Fruit fly (Drosophila melanogaster) whole organism, embryonic: Measurements from ENCODE around the gene CG31960.

Experiments
- Aef1 ChIP-seq: fragments of 200-800 bp; sonication (Bioruptor generic); IDR thresholded peaks from 3 replicates; pipeline ENCODE4 v1.3.6; 2022; ENCODE audit warnings: missing biosample characterization, missing genetic modification characterization
- Antp ChIP-seq: fragments of 200-800 bp; sonication (Bioruptor generic); optimal IDR thresholded peaks from 3 replicates; lab custom pipeline; 2016; ENCODE audit warnings: missing biosample characterization, missing genetic modification characterization
- CG10543 ChIP-seq: fragments of 200-800 bp; sonication (Bioruptor generic); optimal IDR thresholded peaks from 3 replicates; lab custom pipeline; 2017; ENCODE audit warnings: missing biosample characterization, mild to moderate bottlenecking, missing genetic modification characterization, moderate library complexity
- CG12219 ChIP-seq: fragments of 200-800 bp; sonication (Bioruptor generic); optimal IDR thresholded peaks from 3 replicates; lab custom pipeline; 2018; ENCODE audit warnings: missing biosample characterization, mild to moderate bottlenecking, missing genetic modification characterization
- CG13624 ChIP-seq: fragments of 200-800 bp; sonication (Bioruptor generic); optimal IDR thresholded peaks from 2 replicates; lab custom pipeline; 2016; ENCODE audit warnings: missing biosample characterization, missing genetic modification characterization
- CG14710 ChIP-seq: fragments of 200-800 bp; sonication (Bioruptor generic); optimal IDR thresholded peaks from 3 replicates; lab custom pipeline; 2019; ENCODE audit warnings: missing biosample characterization, mild to moderate bottlenecking, missing genetic modification characterization, moderate library complexity
- CG14860 ChIP-seq: fragments of 200-800 bp; sonication (Bioruptor generic); IDR thresholded peaks from 3 replicates; pipeline ENCODE4 v1.3.6; 2022; ENCODE audit warnings: missing biosample characterization, missing genetic modification characterization; ENCODE audit not compliant: partially characterized antibody
- CG1602 ChIP-seq: fragments of 200-800 bp; sonication (Bioruptor generic); optimal IDR thresholded peaks from 3 replicates; lab custom pipeline; 2016; ENCODE audit warnings: missing biosample characterization, missing genetic modification characterization
- CG17186 ChIP-seq: fragments of 200-800 bp; sonication (Bioruptor generic); optimal IDR thresholded peaks from 3 replicates; lab custom pipeline; 2017; ENCODE audit warnings: missing biosample characterization, missing genetic modification reagents, missing genetic modification characterization
- CG17361 ChIP-seq: fragments of 200-800 bp; sonication (Bioruptor generic); IDR thresholded peaks from 3 replicates; pipeline ENCODE4 v1.3.6; 2022; ENCODE audit warnings: missing biosample characterization, missing genetic modification characterization
- CG2116 ChIP-seq: fragments of 200-800 bp; sonication (Bioruptor generic); optimal IDR thresholded peaks from 3 replicates; lab custom pipeline; 2018; ENCODE audit warnings: missing biosample characterization, mild to moderate bottlenecking, missing genetic modification characterization
- CG2129 ChIP-seq: fragments of 200-800 bp; sonication (Bioruptor generic); IDR thresholded peaks from 2 replicates; pipeline ENCODE4 v1.3.6; 2022; ENCODE audit warnings: missing biosample characterization, missing genetic modification characterization; ENCODE audit not compliant: partially characterized antibody
- CG30403 ChIP-seq: fragments of 200-800 bp; sonication (Bioruptor generic); optimal IDR thresholded peaks from 3 replicates; lab custom pipeline; 2016; ENCODE audit warnings: missing biosample characterization, missing genetic modification characterization
- CG32767 ChIP-seq: fragments of 200-800 bp; sonication (Bioruptor generic); IDR thresholded peaks from 2 replicates; pipeline ENCODE4 v1.3.6; 2022; ENCODE audit warnings: missing biosample characterization, missing genetic modification characterization
- CG3838 ChIP-seq: fragments of 200-800 bp; sonication (Bioruptor generic); optimal IDR thresholded peaks from 3 replicates; lab custom pipeline; 2016; ENCODE audit warnings: missing biosample characterization, missing genetic modification characterization
- CG8359 ChIP-seq: fragments of 200-800 bp; sonication (Bioruptor generic); optimal IDR thresholded peaks from 2 replicates; lab custom pipeline; 2017; ENCODE audit warnings: missing biosample characterization, mild to moderate bottlenecking, missing genetic modification characterization, borderline replicate concordance
- CG9727 ChIP-seq: fragments of 200-800 bp; sonication (Bioruptor generic); optimal IDR thresholded peaks from 3 replicates; lab custom pipeline; 2017; ENCODE audit warnings: missing biosample characterization, mild to moderate bottlenecking, missing genetic modification characterization
- CG9876 ChIP-seq: fragments of 200-800 bp; sonication (Bioruptor generic); optimal IDR thresholded peaks from 2 replicates; lab custom pipeline; 2016; ENCODE audit warnings: missing biosample characterization, missing genetic modification characterization
- Elba2 ChIP-seq: fragments of 200-800 bp; sonication (Bioruptor generic); optimal IDR thresholded peaks from 3 replicates; lab custom pipeline; 2016; ENCODE audit warnings: missing biosample characterization, missing genetic modification characterization
- H2.0 ChIP-seq: fragments of 200-800 bp; sonication (Bioruptor generic); IDR thresholded peaks from 2 replicates; pipeline ENCODE4 v1.3.6; 2022; ENCODE audit warnings: missing biosample characterization, missing genetic modification characterization
- Hand ChIP-seq: fragments of 200-800 bp; sonication (Bioruptor generic); optimal IDR thresholded peaks from 2 replicates; lab custom pipeline; 2017; ENCODE audit warnings: mild to moderate bottlenecking, missing biosample characterization, missing genetic modification reagents, missing genetic modification characterization
- Hey ChIP-seq: fragments of 200-800 bp; sonication (Bioruptor generic); optimal IDR thresholded peaks from 3 replicates; lab custom pipeline; 2018; ENCODE audit warnings: missing biosample characterization, mild to moderate bottlenecking, missing genetic modification characterization
- Lim3 ChIP-seq: fragments of 200-800 bp; sonication (Bioruptor generic); IDR thresholded peaks from 2 replicates; pipeline ENCODE4 v1.3.6; 2022; ENCODE audit warnings: missing biosample characterization, missing genetic modification characterization
- Mrtf ChIP-seq: fragments of 200-800 bp; sonication (Bioruptor generic); IDR thresholded peaks from 3 replicates; pipeline ENCODE4 v1.3.6; 2022; ENCODE audit warnings: missing biosample characterization, missing genetic modification characterization
- NFAT ChIP-seq: fragments of 200-800 bp; sonication (Bioruptor generic); IDR thresholded peaks from 2 replicates; pipeline ENCODE4 v1.3.6; 2022; ENCODE audit warnings: missing biosample characterization, missing genetic modification characterization
- PHDP ChIP-seq: fragments of 200-800 bp; sonication (Bioruptor generic); optimal IDR thresholded peaks from 3 replicates; lab custom pipeline; 2018; ENCODE audit warnings: missing biosample characterization, mild to moderate bottlenecking, missing genetic modification characterization, moderate library complexity
- Pdp1 ChIP-seq, 2 experiments: fragments of 200-800 bp; sonication (Bioruptor generic); optimal IDR thresholded peaks; 3 replicates each; lab custom pipeline; 2016; ENCODE audit warnings: missing biosample characterization in 2 of 2, missing genetic modification characterization in 2 of 2, mild to moderate bottlenecking in 1 of 2, moderate library complexity in 1 of 2
- aop ChIP-seq: fragments of 200-800 bp; sonication (Bioruptor generic); IDR thresholded peaks from 2 replicates; pipeline ENCODE4 v1.3.6; 2022; ENCODE audit warnings: missing biosample characterization, missing genetic modification characterization
- ap ChIP-seq: fragments of 200-800 bp; sonication (Bioruptor generic); IDR thresholded peaks from 2 replicates; pipeline ENCODE4 v1.3.6; 2022; ENCODE audit warnings: missing biosample characterization, missing genetic modification characterization
- cad ChIP-seq: fragments of >200 bp; optimal IDR thresholded peaks from 2 replicates; lab custom pipeline; 2017; ENCODE audit warnings: missing biosample characterization, missing genetic modification characterization
- chinmo ChIP-seq: fragments of 200-800 bp; sonication (Bioruptor generic); IDR thresholded peaks from 4 replicates; pipeline ENCODE4 v1.3.6; 2022; ENCODE audit warnings: missing biosample characterization, missing genetic modification characterization; ENCODE audit not compliant: partially characterized antibody
- da ChIP-seq: fragments of 200-800 bp; sonication (Bioruptor generic); optimal IDR thresholded peaks from 2 replicates; lab custom pipeline; 2016; ENCODE audit warnings: missing biosample characterization, missing genetic modification characterization
- emc ChIP-seq: fragments of 200-800 bp; sonication (Bioruptor generic); optimal IDR thresholded peaks from 2 replicates; lab custom pipeline; 2016; ENCODE audit warnings: missing biosample characterization, missing genetic modification characterization
- gcm2 ChIP-seq: fragments of 200-800 bp; sonication (Bioruptor generic); optimal IDR thresholded peaks from 2 replicates; lab custom pipeline; 2016; ENCODE audit warnings: missing biosample characterization, missing genetic modification characterization
- grn ChIP-seq: fragments of 200-800 bp; sonication (Bioruptor generic); optimal IDR thresholded peaks from 3 replicates; lab custom pipeline; 2017; ENCODE audit warnings: missing biosample characterization, missing genetic modification characterization
- gt ChIP-seq: fragments of 200-800 bp; sonication (Bioruptor generic); IDR thresholded peaks from 2 replicates; pipeline ENCODE4 v1.3.6; 2022; ENCODE audit warnings: missing biosample characterization, missing genetic modification characterization
- ind ChIP-seq: fragments of 200-800 bp; sonication (Bioruptor generic); optimal IDR thresholded peaks from 3 replicates; lab custom pipeline; 2016; ENCODE audit warnings: missing biosample characterization, missing genetic modification characterization
- jing ChIP-seq: fragments of 200-800 bp; sonication (Bioruptor generic); optimal IDR thresholded peaks from 2 replicates; lab custom pipeline; 2018; ENCODE audit warnings: missing biosample characterization, mild to moderate bottlenecking, missing genetic modification characterization
- lola ChIP-seq, 3 experiments: fragments of >200 bp in 2 of 3; fragments of 200-800 bp in 1 of 3; sonication (Bioruptor generic) in 1 of 3; optimal IDR thresholded peaks; 2 replicates each; lab custom pipeline; 2017 to 2019; ENCODE audit warnings: missing biosample characterization in 3 of 3, missing genetic modification characterization in 3 of 3, mild to moderate bottlenecking in 1 of 3, moderate library complexity in 1 of 3
- peb ChIP-seq: fragments of 200-800 bp; sonication (Bioruptor generic); IDR thresholded peaks from 2 replicates; pipeline ENCODE4 v1.3.6; 2022; ENCODE audit warnings: missing biosample characterization, missing genetic modification characterization
- row ChIP-seq: fragments of 200-800 bp; sonication (Bioruptor generic); IDR thresholded peaks from 3 replicates; pipeline ENCODE4 v1.3.6; 2022; ENCODE audit warnings: missing biosample characterization, missing genetic modification characterization
- sc ChIP-seq, 3 experiments: fragments of >200 bp in 2 of 3; fragments of 200-800 bp in 1 of 3; sonication (Bioruptor generic) in 1 of 3; optimal IDR thresholded peaks; 2 replicates in 2 of 3; 3 replicates in 1 of 3; lab custom pipeline; 2017; ENCODE audit warnings: mild to moderate bottlenecking in 1 of 3, missing biosample characterization in 1 of 3, missing genetic modification characterization in 1 of 3, missing genetic modification reagents in 1 of 3
- scrt ChIP-seq: fragments of 200-800 bp; sonication (Bioruptor generic); optimal IDR thresholded peaks from 2 replicates; lab custom pipeline; 2018; ENCODE audit warnings: missing biosample characterization, mild to moderate bottlenecking, missing genetic modification characterization, moderate library complexity
- sim ChIP-seq: fragments of 200-800 bp; sonication (Bioruptor generic); IDR thresholded peaks from 2 replicates; pipeline ENCODE4 v1.3.6; 2022; ENCODE audit warnings: missing biosample characterization, missing genetic modification characterization
- sisA ChIP-seq: fragments of 200-800 bp; sonication (Bioruptor generic); IDR thresholded peaks from 2 replicates; pipeline ENCODE4 v1.3.6; 2022; ENCODE audit warnings: missing biosample characterization, missing genetic modification characterization
- sr ChIP-seq: fragments of 200-800 bp; sonication (Bioruptor generic); IDR thresholded peaks from 3 replicates; pipeline ENCODE4 v1.3.6; 2022; ENCODE audit warnings: missing biosample characterization, missing genetic modification characterization
- tgo ChIP-seq: fragments of 200-800 bp; sonication (Bioruptor generic); IDR thresholded peaks from 3 replicates; pipeline ENCODE4 v1.3.6; 2022; ENCODE audit warnings: missing biosample characterization, missing genetic modification characterization
- tll ChIP-seq, 2 experiments: fragments of 200-800 bp in 1 of 2; fragments of >200 bp in 1 of 2; sonication (Bioruptor generic) in 1 of 2; optimal IDR thresholded peaks; 2 replicates each; lab custom pipeline; 2017 to 2019; ENCODE audit warnings: missing biosample characterization in 2 of 2, missing genetic modification characterization in 2 of 2, mild to moderate bottlenecking in 1 of 2, moderate library complexity in 1 of 2
- twi ChIP-seq: fragments of 200-800 bp; optimal IDR thresholded peaks from 2 replicates; lab custom pipeline; 2019; ENCODE audit warnings: missing biosample characterization, mild to moderate bottlenecking, missing genetic modification characterization, moderate library complexity
- zfh2 ChIP-seq: fragments of 200-800 bp; sonication (Bioruptor generic); optimal IDR thresholded peaks from 2 replicates; lab custom pipeline; 2016; ENCODE audit warnings: missing biosample characterization, missing genetic modification characterization

CG31960 gene

dm6 chr2L:3779143-3779788 is 5.5 kb upstream of the CG31960 start (continued):
- TF ChIP-seq sc (optimal IDR thresholded peaks at IDR 0.05; lab: Kevin White, UChicago) (no peak), sc (GFP tag; optimal IDR thresholded peaks at IDR 0.05; lab: Kevin White, UChicago) (no peak), chinmo (GFP tag; lab: Robert Waterston, UW) (0 out of 4 replicates have a peak, but pooled peaks have one; percentile 39), CG1602 (GFP tag; lab: Kevin White, UChicago) (no peak), ap (GFP tag; lab: Robert Waterston, UW) (no peak), CG9727 (GFP tag; lab: Kevin White, UChicago) (peak; percentile 39), Lim3 (GFP tag; lab: Robert Waterston, UW) (no peak), tll (GFP tag; optimal IDR thresholded peaks at IDR 0.05; lab: Kevin White, UChicago) (no peak), H2.0 (GFP tag; lab: Robert Waterston, UW) (no peak), Antp (GFP tag; lab: Kevin White, UChicago) (no peak), aop (GFP tag; lab: Robert Waterston, UW) (no peak), cad (GFP tag; lab: Kevin White, UChicago) (no peak), grn (GFP tag; lab: Kevin White, UChicago) (no peak), sisA (GFP tag; lab: Robert Waterston, UW) (no peak), CG2116 (peak; percentile 7), ind (GFP tag; lab: Kevin White, UChicago) (peak; percentile 3), Hand (GFP tag; lab: Kevin White, UChicago) (peak; percentile 16), gcm2 (GFP tag; lab: Kevin White, UChicago) (no peak), Elba2 (GFP tag; lab: Kevin White, UChicago) (no peak), jing (no peak), CG17186 (GFP tag; lab: Kevin White, UChicago) (no peak), CG13624 (GFP tag; lab: Kevin White, UChicago) (no peak), CG14710 (tag; lab: Kevin White, UChicago) (no peak), twi (tag; lab: Kevin White, UChicago) (no peak), CG10543 (GFP tag; lab: Kevin White, UChicago) (no peak), row (GFP tag; lab: Robert Waterston, UW) (peak; percentile 33; the same call in 1 of the 3 replicates), Hey (tag; lab: Kevin White, UChicago) (peak; percentile 58), Aef1 (GFP tag; lab: Robert Waterston, UW) (no peak), peb (no peak), da (no peak), Pdp1 (GFP tag; optimal IDR thresholded peaks at IDR 0.05; lab: Kevin White, UChicago) (no peak), CG32767 (no peak), sim (GFP tag; lab: Robert Waterston, UW) (no peak), CG8359 (GFP tag; lab: Kevin White, UChicago) (no peak), lola (GFP tag; optimal IDR thresholded peaks at IDR 0.05; lab: Kevin White, UChicago) (no peak), tgo (no peak), CG2129 (GFP tag; lab: Robert Waterston, UW) (no peak), CG14860 (GFP tag; lab: Robert Waterston, UW) (no peak), sr (no peak), zfh2 (GFP tag; lab: Kevin White, UChicago) (no peak), emc (GFP tag; lab: Kevin White, UChicago) (no peak), CG30403 (GFP tag; lab: Kevin White, UChicago) (peak; percentile 39), NFAT (no peak), Mrtf (GFP tag; lab: Robert Waterston, UW) (no peak), CG17361 (GFP tag; lab: Robert Waterston, UW) (peak; percentile 68; the same call in 2 of the 3 replicates), CG3838 (GFP tag; lab: Kevin White, UChicago) (no peak), scrt (GFP tag; lab: Kevin White, UChicago) (no peak), gt (no peak), CG12219 (no peak), CG9876 (GFP tag; lab: Kevin White, UChicago) (no peak), PHDP (peak; percentile 15)
